Worm (Caenorhabditis elegans): Measurements from ENCODE around the gene fln-2.

The fln-2 gene

DNA sequence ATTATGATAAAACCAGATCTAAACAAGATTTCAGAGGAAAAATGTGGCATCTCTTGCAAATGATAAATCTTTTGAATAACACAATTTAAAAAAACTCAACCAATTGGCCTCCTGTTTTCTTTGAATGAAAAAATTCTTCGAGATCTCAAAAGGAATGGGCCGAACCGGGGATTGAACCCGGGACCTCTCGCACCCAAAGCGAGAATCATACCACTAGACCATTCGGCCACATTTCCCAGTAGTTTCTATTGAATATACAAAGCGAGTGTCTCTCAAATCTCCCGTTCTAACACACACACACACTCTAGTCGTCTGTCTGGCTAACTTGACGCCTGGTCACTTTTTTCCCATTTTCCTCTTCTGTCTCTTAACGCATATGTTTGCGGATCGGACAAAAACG is 70.1 kb downstream of the fln-2 start (continued):
- TF ChIP-seq zip-2 (tag; optimal IDR thresholded peaks at IDR 0.05), result peak; percentile 79
- TF ChIP-seq snpc-1.2 (GFP tag; IDR thresholded peaks at IDR 0.05), result peak; percentile 92
- TF ChIP-seq Y75B8A.6 (GFP tag; IDR thresholded peaks at IDR 0.05), result 0 out of 2 replicates have a peak, but pooled peaks have one; percentile 14
- TF ChIP-seq egl-43 (GFP tag; IDR thresholded peaks at IDR 0.05), result peak; percentile 96
- TF ChIP-seq daf-8 (GFP tag; IDR thresholded peaks at IDR 0.05), result no peak
- peak; percentile 88 for TF ChIP-seq T26A8.4 (GFP tag; IDR thresholded peaks at IDR 0.05)
- TF ChIP-seq ama-1 (optimal IDR thresholded peaks at IDR 0.05), result no peak
- TF ChIP-seq lin-39 (tag; optimal IDR thresholded peaks at IDR 0.05), result no peak
- TF ChIP-seq daf-12 (tag; optimal IDR thresholded peaks at IDR 0.05), result no peak
- peak; percentile 71 for TF ChIP-seq jun-1 (tag; optimal IDR thresholded peaks at IDR 0.05)
- TF ChIP-seq dpl-1 (GFP tag; optimal IDR thresholded peaks at IDR 0.05), result no peak
- peak; percentile 84 for TF ChIP-seq mep-1 (tag; optimal IDR thresholded peaks at IDR 0.05)
- peak; percentile 82 for TF ChIP-seq nhr-102 (tag; optimal IDR thresholded peaks at IDR 0.05)
- no peak for TF ChIP-seq R02D3.7 (tag; optimal IDR thresholded peaks at IDR 0.05)

DNA sequence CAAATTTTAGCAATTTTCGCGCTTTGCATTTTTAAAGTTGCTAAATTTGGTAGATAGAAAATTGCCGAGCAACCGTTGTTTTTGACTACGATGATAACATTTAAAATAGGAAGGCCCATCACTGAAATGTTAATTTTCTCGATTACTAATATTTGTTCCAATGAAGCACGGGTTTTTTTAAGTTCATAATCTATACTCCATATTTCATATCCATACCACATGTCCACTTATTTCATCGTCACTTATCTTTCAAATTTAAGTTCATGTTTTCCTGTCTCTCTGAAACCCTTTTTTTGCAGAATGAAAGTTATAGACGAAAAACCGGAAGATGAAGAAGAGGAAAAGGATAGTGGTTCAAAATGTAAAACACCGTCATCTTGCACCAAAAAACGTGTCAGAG is 74.7 kb downstream of the fln-2 start, which contains the start of gene gap-2:
TSS of gene gap-2 (plus strand) at position 301 of the 400 bp plus-strand sequence.
- no peak for TF ChIP-seq nhr-6 (tag; optimal IDR thresholded peaks at IDR 0.05)

ce11 chrX:9476752-9477151 is 79.3 kb downstream of the fln-2 start:
- TF ChIP-seq ceh-32 (tag; optimal IDR thresholded peaks at IDR 0.05; ENCODE audit: poor library complexity) (no peak), aha-1 (tag) (peak; percentile 92)
